Worm (Caenorhabditis elegans) whole organism, L3 larva: ENCODE results near the gene T16H12.2.

Experiments
- ZK546.5 ChIP-seq: sonication (generic microtip); optimal IDR thresholded peaks from 2 replicates; lab custom pipeline; 2017; ENCODE audit warnings: missing biosample characterization, missing genetic modification characterization
- ceh-16 ChIP-seq: sonication (generic microtip); optimal IDR thresholded peaks from 2 replicates; lab custom pipeline; 2017; ENCODE audit warnings: missing biosample characterization, missing genetic modification characterization
- ceh-28 ChIP-seq: fragments of 150-350 bp; optimal IDR thresholded peaks from 2 replicates; lab custom pipeline; 2014; ENCODE audit warnings: missing biosample characterization, missing genetic modification reagents, missing genetic modification characterization
- ceh-82 ChIP-seq: fragments of 150-350 bp; optimal IDR thresholded peaks from 2 replicates; lab custom pipeline; 2014; ENCODE audit warnings: missing biosample characterization, missing genetic modification characterization
- daf-12 ChIP-seq: fragments of 150-350 bp; optimal IDR thresholded peaks from 2 replicates; lab custom pipeline; 2014; ENCODE audit warnings: missing biosample characterization, missing genetic modification reagents, missing genetic modification characterization
- egl-27 ChIP-seq: sonication (generic microtip); optimal IDR thresholded peaks from 4 replicates; lab custom pipeline; 2017; ENCODE audit warnings: missing biosample characterization, missing genetic modification reagents, missing genetic modification characterization
- egl-5 ChIP-seq: fragments of 150-350 bp; optimal IDR thresholded peaks from 2 replicates; lab custom pipeline; 2017; ENCODE audit warnings: missing biosample characterization, missing genetic modification reagents, missing genetic modification characterization, inconsistent platforms
- elt-2 ChIP-seq: sonication (generic microtip); optimal IDR thresholded peaks from 2 replicates; lab custom pipeline; 2016; ENCODE audit warnings: missing genetic modification reagents, mild to moderate bottlenecking, missing genetic modification characterization, missing compliant biosample characterization
- fos-1 ChIP-seq: fragments of 150-350 bp; optimal IDR thresholded peaks from 2 replicates; lab custom pipeline; 2014; ENCODE audit warnings: missing biosample characterization, missing genetic modification characterization
- hmg-11 ChIP-seq: sonication (generic microtip); optimal IDR thresholded peaks from 2 replicates; lab custom pipeline; 2016; ENCODE audit warnings: missing genetic modification characterization, missing compliant biosample characterization
- jun-1 ChIP-seq: fragments of 150-350 bp; optimal IDR thresholded peaks from 2 replicates; lab custom pipeline; 2014; ENCODE audit warnings: missing biosample characterization, missing genetic modification reagents, missing genetic modification characterization
- lin-15B ChIP-seq: fragments of 150-350 bp; optimal IDR thresholded peaks from 2 replicates; lab custom pipeline; 2014; ENCODE audit warnings: missing biosample characterization, missing genetic modification characterization
- lsy-12 ChIP-seq: sonication (generic microtip); optimal IDR thresholded peaks from 2 replicates; lab custom pipeline; 2016; ENCODE audit warnings: mild to moderate bottlenecking, missing genetic modification characterization, missing compliant biosample characterization
- nfya-1 ChIP-seq: sonication (generic microtip); optimal IDR thresholded peaks from 2 replicates; lab custom pipeline; 2017; ENCODE audit warnings: missing genetic modification characterization, mild to moderate bottlenecking, missing compliant biosample characterization, antibody characterized with exemption, moderate library complexity; ENCODE audit not compliant: insufficient read depth
- nhr-11 ChIP-seq: fragments of 150-350 bp; optimal IDR thresholded peaks from 2 replicates; lab custom pipeline; 2014; ENCODE audit warnings: missing biosample characterization, missing genetic modification characterization
- nhr-12 ChIP-seq: fragments of 150-350 bp; optimal IDR thresholded peaks from 2 replicates; lab custom pipeline; 2014; ENCODE audit warnings: missing biosample characterization, missing genetic modification characterization
- nhr-237 ChIP-seq: fragments of 150-350 bp; optimal IDR thresholded peaks from 2 replicates; lab custom pipeline; 2014; ENCODE audit warnings: missing biosample characterization, missing genetic modification characterization
- nhr-28 ChIP-seq: fragments of 150-350 bp; optimal IDR thresholded peaks from 2 replicates; lab custom pipeline; 2014; ENCODE audit warnings: missing biosample characterization, missing genetic modification characterization
- nhr-43 ChIP-seq: sonication (generic microtip); optimal IDR thresholded peaks from 2 replicates; lab custom pipeline; 2016; ENCODE audit warnings: mild to moderate bottlenecking, missing genetic modification characterization, missing compliant biosample characterization; ENCODE audit not compliant: poor library complexity, severe bottlenecking
- nhr-67 ChIP-seq: fragments of 150-350 bp; optimal IDR thresholded peaks from 2 replicates; lab custom pipeline; 2014; ENCODE audit warnings: missing biosample characterization, missing genetic modification characterization
- nhr-76 ChIP-seq: fragments of 150-350 bp; sonication (generic microtip); optimal IDR thresholded peaks from 5 replicates; lab custom pipeline; 2014; ENCODE audit warnings: missing biosample characterization, missing genetic modification characterization
- pha-4 ChIP-seq: fragments of 150-350 bp; optimal IDR thresholded peaks from 2 replicates; lab custom pipeline; 2014; ENCODE audit warnings: missing biosample characterization, missing genetic modification reagents, missing genetic modification characterization
- sea-2 ChIP-seq: fragments of 150-350 bp; sonication (generic microtip); optimal IDR thresholded peaks from 4 replicates; lab custom pipeline; 2014; ENCODE audit warnings: missing biosample characterization, missing genetic modification reagents, missing genetic modification characterization
- snpc-4 ChIP-seq: fragments of 150-350 bp; optimal IDR thresholded peaks from 2 replicates; lab custom pipeline; 2014; ENCODE audit warnings: missing biosample characterization, missing genetic modification characterization
- tbx-2 ChIP-seq: sonication (generic microtip); optimal IDR thresholded peaks from 2 replicates; lab custom pipeline; 2016; ENCODE audit warnings: mild to moderate bottlenecking, missing genetic modification characterization, missing compliant biosample characterization
- zag-1 ChIP-seq: fragments of 150-350 bp; optimal IDR thresholded peaks from 2 replicates; lab custom pipeline; 2014; ENCODE audit warnings: missing biosample characterization, missing genetic modification characterization
- ztf-11 ChIP-seq: fragments of 150-350 bp; optimal IDR thresholded peaks from 2 replicates; lab custom pipeline; 2014; ENCODE audit warnings: missing biosample characterization, missing genetic modification characterization
- ztf-4 ChIP-seq: fragments of 150-350 bp; optimal IDR thresholded peaks from 2 replicates; lab custom pipeline; 2014; ENCODE audit warnings: missing biosample characterization, missing genetic modification characterization

The T16H12.2 gene

ce11 chrIII:10057518-10057917, 28.6 kb upstream of the T16H12.2 start, which contains the start of gene T16G12.4:
Gene T16G12.4 (plus strand): TSS chrIII:10057818.
- TF ChIP-seq daf-12 (tag; lab: Kevin White, UChicago) = no peak
- no peak for TF ChIP-seq sea-2
- no peak for TF ChIP-seq ceh-28
- no peak for TF ChIP-seq zag-1 (tag; lab: Kevin White, UChicago)
- TF ChIP-seq nhr-67 (tag; lab: Kevin White, UChicago) = no peak
- no peak for TF ChIP-seq nhr-28 (tag; lab: Kevin White, UChicago)
- no peak for TF ChIP-seq jun-1 (tag; lab: Kevin White, UChicago)
- no peak for TF ChIP-seq egl-5 (tag; lab: Kevin White, UChicago)
- TF ChIP-seq nhr-43 (tag; lab: Kevin White, UChicago) = no peak
- TF ChIP-seq egl-27 (tag; lab: Kevin White, UChicago) = no peak

ce11 chrIII:10059002-10059401, 27.1 kb upstream of the T16H12.2 start, which contains the start of gene T16G12.8:
Gene T16G12.8 (plus strand): TSS chrIII:10059302.
- no peak for TF ChIP-seq elt-2 (tag; lab: Kevin White, UChicago)

ce11 chrIII:10060573-10060972, 25.5 kb upstream of the T16H12.2 start, which contains the start of gene T16G12.13:
Gene T16G12.13 (plus strand): TSS chrIII:10060865.
- no peak for TF ChIP-seq ceh-28
- no peak for TF ChIP-seq nhr-11 (tag; lab: Kevin White, UChicago)
- no peak for TF ChIP-seq nfya-1 (tag; lab: Kevin White, UChicago)
- TF ChIP-seq zag-1 (tag; lab: Kevin White, UChicago) = no peak
- no peak for TF ChIP-seq pha-4
- TF ChIP-seq ztf-4 (tag; lab: Kevin White, UChicago) = no peak
- no peak for TF ChIP-seq ceh-16 (tag; lab: Kevin White, UChicago)
- no peak for TF ChIP-seq sea-2
- no peak for TF ChIP-seq nhr-67 (tag; lab: Kevin White, UChicago)
- TF ChIP-seq nhr-237 (tag; lab: Kevin White, UChicago) = no peak
- TF ChIP-seq elt-2 (tag; lab: Kevin White, UChicago) = no peak
- no peak for TF ChIP-seq hmg-11 (tag; lab: Kevin White, UChicago)
- TF ChIP-seq ztf-11 (tag; lab: Kevin White, UChicago) = no peak
- TF ChIP-seq fos-1 (tag; lab: Kevin White, UChicago) = no peak
- TF ChIP-seq, all 47 proteins: peak for 0

ce11 chrIII:10064140-10064539, 21.9 kb upstream of the T16H12.2 start, which contains the start of gene ekl-6:
Gene ekl-6 (plus strand): TSS chrIII:10064404.
- TF ChIP-seq ceh-16 (tag; lab: Kevin White, UChicago) (no peak), lsy-12 (tag; lab: Kevin White, UChicago) (peak; percentile 22), ZK546.5 (tag; lab: Kevin White, UChicago) (no peak), nhr-67 (tag; lab: Kevin White, UChicago) (no peak), snpc-4 (tag; lab: Kevin White, UChicago) (peak; percentile 12), hmg-11 (tag; lab: Kevin White, UChicago) (peak; percentile 65), nhr-43 (tag; lab: Kevin White, UChicago) (peak; percentile 79), lin-15B (tag; lab: Kevin White, UChicago) (peak; percentile 48)

ce11 chrIII:10069278-10069677, 16.8 kb upstream of the T16H12.2 start, which contains the start of gene T16G12.6:
Gene T16G12.6 (plus strand): TSS chrIII:10069578.
- TF ChIP-seq nhr-12 (tag; lab: Kevin White, UChicago) (no peak), ceh-16 (tag; lab: Kevin White, UChicago) (no peak), pha-4 (no peak), zag-1 (tag; lab: Kevin White, UChicago) (no peak), nhr-28 (tag; lab: Kevin White, UChicago) (no peak), tbx-2 (tag; lab: Kevin White, UChicago) (no peak), egl-27 (tag; lab: Kevin White, UChicago) (no peak), fos-1 (tag; lab: Kevin White, UChicago) (no peak), nhr-11 (tag; lab: Kevin White, UChicago) (no peak), ztf-4 (tag; lab: Kevin White, UChicago) (no peak), snpc-4 (tag; lab: Kevin White, UChicago) (no peak), elt-2 (tag; lab: Kevin White, UChicago) (no peak), nhr-76 (no peak)
- TF ChIP-seq, all 47 proteins: peak for 0

ce11 chrIII:10076042-10076441, 10.0 kb upstream of the T16H12.2 start:
- TF ChIP-seq nhr-11 (tag; lab: Kevin White, UChicago) = no peak
- no peak for TF ChIP-seq ceh-82 (tag; lab: Kevin White, UChicago)
- TF ChIP-seq nfya-1 (tag; lab: Kevin White, UChicago) = peak; percentile 92
